Worm (Caenorhabditis elegans): Measurements from ENCODE around the gene srlf-30.

srlf-30 gene

ce11 chrIV:10867370-10868146 is 32.6 kb upstream of the srlf-30 start:
- no peak for TF ChIP-seq ztf-23 (GFP tag; IDR thresholded peaks at IDR 0.05)
- TF ChIP-seq ztf-29 (GFP tag; IDR thresholded peaks at IDR 0.05) = peak; percentile 67; the same call in 1 of the 2 replicates
- TF ChIP-seq tab-1 (GFP tag; IDR thresholded peaks at IDR 0.05) = 0 out of 2 replicates have a peak, but pooled peaks have one; percentile 4

- TF ChIP-seq ztf-23 (GFP tag; IDR thresholded peaks at IDR 0.05) (peak; percentile 18; the same call in 1 of the 2 replicates), cog-1 (tag; optimal IDR thresholded peaks at IDR 0.05) (no peak), med-1 (GFP tag; optimal IDR thresholded peaks at IDR 0.05; ENCODE audit: insufficient read depth) (no peak), tab-1 (GFP tag; IDR thresholded peaks at IDR 0.05) (peak; percentile 51; the same call in 1 of the 2 replicates), T22C8.4 (GFP tag; IDR thresholded peaks at IDR 0.05) (no peak; the same call in 1 of the 2 replicates), flt-1 (GFP tag; IDR thresholded peaks at IDR 0.05) (0 out of 2 replicates have a peak, but pooled peaks have one; percentile 50)
These were observed 31.4 kb upstream of the srlf-30 start, which contains the start of gene F13E9.11 for ce11 chrIV:10868629-10869251. Gene F13E9.11 (minus strand): TSS chrIV:10869135.

ce11 chrIV:10869642-10870041 is 30.5 kb upstream of the srlf-30 start:
- no peak for TF ChIP-seq med-1 (GFP tag; optimal IDR thresholded peaks at IDR 0.05; ENCODE audit: insufficient read depth)
- TF ChIP-seq tab-1 (GFP tag; IDR thresholded peaks at IDR 0.05) = 0 out of 2 replicates have a peak, but pooled peaks have one; percentile 65
- no peak for TF ChIP-seq klf-2 (GFP tag; conservative IDR thresholded peaks at IDR 0.05)

- TF ChIP-seq klf-2 (GFP tag; conservative IDR thresholded peaks at IDR 0.05) = no peak
- TF ChIP-seq tab-1 (GFP tag; IDR thresholded peaks at IDR 0.05) = no peak
- TF ChIP-seq T22C8.4 (GFP tag; IDR thresholded peaks at IDR 0.05) = no peak
- TF ChIP-seq flt-1 (GFP tag; IDR thresholded peaks at IDR 0.05) = 0 out of 2 replicates have a peak, but pooled peaks have one; percentile 4
- TF ChIP-seq ztf-29 (GFP tag; IDR thresholded peaks at IDR 0.05) = no peak
These were observed 30.0 kb upstream of the srlf-30 start for ce11 chrIV:10870158-10870557.

ce11 chrIV:10874527-10874926 is 25.7 kb upstream of the srlf-30 start, which contains the start of gene F13E9.12:
Gene F13E9.12 (minus strand): TSS chrIV:10874627.
- no peak for TF ChIP-seq med-1 (GFP tag; optimal IDR thresholded peaks at IDR 0.05; ENCODE audit: insufficient read depth)
- TF ChIP-seq ztf-29 (GFP tag; IDR thresholded peaks at IDR 0.05) = no peak
- no peak for TF ChIP-seq klf-2 (GFP tag; conservative IDR thresholded peaks at IDR 0.05)
- TF ChIP-seq cog-1 (tag; optimal IDR thresholded peaks at IDR 0.05) = no peak
- no peak for TF ChIP-seq ref-1 (GFP tag; conservative IDR thresholded peaks at IDR 0.05)
- no peak for TF ChIP-seq T22C8.4 (GFP tag; IDR thresholded peaks at IDR 0.05)
- TF ChIP-seq flt-1 (GFP tag; IDR thresholded peaks at IDR 0.05) = no peak
- no peak for TF ChIP-seq tab-1 (GFP tag; IDR thresholded peaks at IDR 0.05)
- TF ChIP-seq ztf-23 (GFP tag; IDR thresholded peaks at IDR 0.05) = no peak

- TF ChIP-seq med-1 (GFP tag; optimal IDR thresholded peaks at IDR 0.05; ENCODE audit: insufficient read depth) (no peak), ref-1 (GFP tag; conservative IDR thresholded peaks at IDR 0.05) (no peak)
These were observed 23.3 kb upstream of the srlf-30 start, which contains the start of gene fipr-14 for ce11 chrIV:10876844-10877243. Gene fipr-14 (plus strand): TSS chrIV:10877144.

- no peak for TF ChIP-seq med-1 (GFP tag; optimal IDR thresholded peaks at IDR 0.05; ENCODE audit: insufficient read depth)
- TF ChIP-seq T22C8.4 (GFP tag; IDR thresholded peaks at IDR 0.05) = no peak
- no peak for TF ChIP-seq ref-1 (GFP tag; conservative IDR thresholded peaks at IDR 0.05)
- TF ChIP-seq tab-1 (GFP tag; IDR thresholded peaks at IDR 0.05) = no peak
- no peak for TF ChIP-seq klf-2 (GFP tag; conservative IDR thresholded peaks at IDR 0.05)
- TF ChIP-seq flt-1 (GFP tag; IDR thresholded peaks at IDR 0.05) = no peak
These were observed 20.6 kb upstream of the srlf-30 start, which contains the start of gene sdz-13 for ce11 chrIV:10879542-10879941. Gene sdz-13 (minus strand): TSS chrIV:10879642.

- TF ChIP-seq T22C8.4 (GFP tag; IDR thresholded peaks at IDR 0.05) (no peak), ztf-29 (GFP tag; IDR thresholded peaks at IDR 0.05) (no peak), ztf-23 (GFP tag; IDR thresholded peaks at IDR 0.05) (no peak), klf-2 (GFP tag; conservative IDR thresholded peaks at IDR 0.05) (no peak)
These were observed 19.9 kb upstream of the srlf-30 start, which contains the start of gene fipr-15 for ce11 chrIV:10880264-10880663. Gene fipr-15 (plus strand): TSS chrIV:10880564.

- TF ChIP-seq ztf-23 (GFP tag; IDR thresholded peaks at IDR 0.05) = no peak
- no peak for TF ChIP-seq tab-1 (GFP tag; IDR thresholded peaks at IDR 0.05)
- no peak for TF ChIP-seq klf-2 (GFP tag; conservative IDR thresholded peaks at IDR 0.05)
- TF ChIP-seq med-1 (GFP tag; optimal IDR thresholded peaks at IDR 0.05; ENCODE audit: insufficient read depth) = no peak
- TF ChIP-seq ztf-29 (GFP tag; IDR thresholded peaks at IDR 0.05) = no peak
- no peak for TF ChIP-seq flt-1 (GFP tag; IDR thresholded peaks at IDR 0.05)
- TF ChIP-seq T22C8.4 (GFP tag; IDR thresholded peaks at IDR 0.05) = no peak
- no peak for TF ChIP-seq ref-1 (GFP tag; conservative IDR thresholded peaks at IDR 0.05)
- no peak for TF ChIP-seq cog-1 (tag; optimal IDR thresholded peaks at IDR 0.05)
These were observed 19.0 kb upstream of the srlf-30 start, which contains the start of gene F13E9.13 for ce11 chrIV:10881230-10881629. Gene F13E9.13 (plus strand): TSS chrIV:10881546.

ce11 chrIV:10884263-10884662 is 15.9 kb upstream of the srlf-30 start, which contains the start of gene F13E9.5:
Gene F13E9.5 (minus strand): TSS chrIV:10884363.
- no peak for TF ChIP-seq ztf-29 (GFP tag; IDR thresholded peaks at IDR 0.05)
- TF ChIP-seq ztf-23 (GFP tag; IDR thresholded peaks at IDR 0.05) = no peak
- TF ChIP-seq med-1 (GFP tag; optimal IDR thresholded peaks at IDR 0.05; ENCODE audit: insufficient read depth) = no peak
- no peak for TF ChIP-seq cog-1 (tag; optimal IDR thresholded peaks at IDR 0.05)
- no peak for TF ChIP-seq tab-1 (GFP tag; IDR thresholded peaks at IDR 0.05)
- no peak for TF ChIP-seq T22C8.4 (GFP tag; IDR thresholded peaks at IDR 0.05)
- no peak for TF ChIP-seq flt-1 (GFP tag; IDR thresholded peaks at IDR 0.05)
- TF ChIP-seq ref-1 (GFP tag; conservative IDR thresholded peaks at IDR 0.05) = no peak
- no peak for TF ChIP-seq klf-2 (GFP tag; conservative IDR thresholded peaks at IDR 0.05)
